Fruit fly (Drosophila melanogaster): ENCODE measurements around the gene Sfxn1-3.

DNA sequence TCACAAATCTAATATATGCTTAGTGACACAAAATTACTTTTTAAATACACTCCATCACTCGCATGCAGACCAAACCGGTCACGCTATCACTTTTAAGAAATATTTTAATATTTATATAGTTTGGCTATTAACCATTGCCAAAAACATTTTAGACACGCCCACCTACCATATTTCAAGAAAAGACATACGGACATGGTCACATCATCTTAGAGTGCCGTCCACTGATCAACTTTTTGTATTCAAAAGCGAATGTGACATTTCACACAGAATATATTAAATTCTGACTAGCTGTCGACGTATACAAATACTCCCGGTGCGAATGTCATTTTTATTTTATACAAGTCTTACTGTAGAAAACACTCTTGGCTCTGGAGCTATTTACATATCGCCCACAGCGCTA, 37.7 kb downstream of the Sfxn1-3 start, which contains the start of gene CG31528:
- no peak for TF ChIP-seq CTCF (optimal IDR thresholded peaks at IDR 0.05)
- no peak for TF ChIP-seq CG8478 (optimal IDR thresholded peaks at IDR 0.05)

Measured in S2 (cell line).